Fruit fly (Drosophila melanogaster) whole organism, embryonic: ENCODE data around the gene CG43116.
A peak's percentile ranks its signal among the peaks of the same experiment; 100 is the strongest.

Experiments used
- Adf1 ChIP-seq: fragments of 200-800 bp; sonication (Bioruptor generic); IDR thresholded peaks from 2 replicates; pipeline ENCODE4 v1.3.6; 2022; ENCODE audit warnings: missing biosample characterization, missing genetic modification characterization
- Atf-2 ChIP-seq: fragments of 200-800 bp; sonication (Bioruptor generic); optimal IDR thresholded peaks from 2 replicates; lab custom pipeline; 2016; ENCODE audit warnings: missing biosample characterization, missing genetic modification characterization
- CG1024 ChIP-seq: fragments of 200-800 bp; sonication (Bioruptor generic); IDR thresholded peaks from 2 replicates; pipeline ENCODE4 v1.3.6; 2022; ENCODE audit warnings: missing biosample characterization, missing genetic modification characterization
- CG10543 ChIP-seq: fragments of 200-800 bp; sonication (Bioruptor generic); optimal IDR thresholded peaks from 3 replicates; lab custom pipeline; 2017; ENCODE audit warnings: missing biosample characterization, mild to moderate bottlenecking, missing genetic modification characterization, moderate library complexity
- CG11696 ChIP-seq: fragments of 200-800 bp; sonication (Bioruptor generic); IDR thresholded peaks from 2 replicates; pipeline ENCODE4 v1.3.6; 2022; ENCODE audit warnings: missing biosample characterization, missing genetic modification characterization
- CG12155 ChIP-seq: fragments of 200-800 bp; sonication (Bioruptor generic); optimal IDR thresholded peaks from 3 replicates; lab custom pipeline; 2016; ENCODE audit warnings: missing biosample characterization, missing genetic modification characterization
- CG15269 ChIP-seq: fragments of 200-800 bp; sonication (Bioruptor generic); optimal IDR thresholded peaks from 2 replicates; lab custom pipeline; 2018; ENCODE audit warnings: missing biosample characterization, mild to moderate bottlenecking, missing genetic modification characterization, moderate library complexity
- CG15601 ChIP-seq: fragments of 200-800 bp; sonication (Bioruptor generic); optimal IDR thresholded peaks from 3 replicates; lab custom pipeline; 2019; ENCODE audit warnings: missing biosample characterization, mild to moderate bottlenecking, missing genetic modification characterization, moderate library complexity
- CG17328 ChIP-seq: fragments of 200-800 bp; sonication (Bioruptor generic); IDR thresholded peaks from 2 replicates; pipeline ENCODE4 v1.3.6; 2022; ENCODE audit warnings: missing biosample characterization, missing genetic modification characterization
- CG33557 ChIP-seq: fragments of 200-800 bp; sonication (Bioruptor generic); optimal IDR thresholded peaks from 2 replicates; lab custom pipeline; 2019; ENCODE audit warnings: missing biosample characterization, mild to moderate bottlenecking, missing genetic modification characterization, moderate library complexity
- CG34224 ChIP-seq: fragments of 200-800 bp; sonication (Bioruptor generic); IDR thresholded peaks from 3 replicates; pipeline ENCODE4 v1.3.6; 2022; ENCODE audit warnings: missing biosample characterization, missing genetic modification characterization; ENCODE audit not compliant: partially characterized antibody
- CG6791 ChIP-seq: fragments of 200-800 bp; sonication (Bioruptor generic); IDR thresholded peaks from 3 replicates; pipeline ENCODE4 v1.3.6; 2022; ENCODE audit warnings: missing biosample characterization, missing genetic modification characterization; ENCODE audit not compliant: partially characterized antibody
- CG7556 ChIP-seq: fragments of 200-800 bp; sonication (Bioruptor generic); optimal IDR thresholded peaks from 2 replicates; lab custom pipeline; 2017; ENCODE audit warnings: missing biosample characterization, mild to moderate bottlenecking, missing genetic modification characterization
- CG8944 ChIP-seq: fragments of 200-800 bp; sonication (Bioruptor generic); optimal IDR thresholded peaks from 3 replicates; lab custom pipeline; 2016; ENCODE audit warnings: missing biosample characterization, missing genetic modification characterization
- D19B ChIP-seq: fragments of 200-800 bp; sonication (Bioruptor generic); optimal IDR thresholded peaks from 2 replicates; lab custom pipeline; 2017; ENCODE audit warnings: missing biosample characterization, mild to moderate bottlenecking, missing genetic modification characterization
- Dek ChIP-seq: fragments of 200-800 bp; sonication (Bioruptor generic); optimal IDR thresholded peaks from 3 replicates; lab custom pipeline; 2019; ENCODE audit warnings: missing biosample characterization, mild to moderate bottlenecking, missing genetic modification characterization, moderate library complexity
- Doc2 ChIP-seq: fragments of 200-800 bp; sonication (Bioruptor generic); IDR thresholded peaks from 2 replicates; pipeline ENCODE4 v1.3.6; 2022; ENCODE audit warnings: missing biosample characterization, missing genetic modification characterization
- Dp ChIP-seq: fragments of 200-800 bp; sonication (Bioruptor generic); optimal IDR thresholded peaks from 2 replicates; lab custom pipeline; 2018; ENCODE audit warnings: missing biosample characterization, mild to moderate bottlenecking, missing genetic modification characterization, moderate library complexity
- Eip74EF ChIP-seq, 2 experiments: fragments of 200-800 bp in 1 of 2; fragments of >200 bp in 1 of 2; sonication (Bioruptor generic) in 1 of 2; optimal IDR thresholded peaks; 2 replicates each; lab custom pipeline; 2017 to 2019; ENCODE audit warnings: missing biosample characterization in 2 of 2, missing genetic modification characterization in 2 of 2, mild to moderate bottlenecking in 1 of 2, moderate library complexity in 1 of 2
- Ets97D ChIP-seq: fragments of 200-800 bp; sonication (Bioruptor generic); optimal IDR thresholded peaks from 3 replicates; lab custom pipeline; 2016; ENCODE audit warnings: missing biosample characterization, missing genetic modification characterization
- Gsc ChIP-seq: fragments of 200-800 bp; sonication (Bioruptor generic); IDR thresholded peaks from 2 replicates; pipeline ENCODE4 v1.3.6; 2022; ENCODE audit warnings: missing biosample characterization, missing genetic modification characterization
- H15 ChIP-seq: fragments of 200-800 bp; sonication (Bioruptor generic); IDR thresholded peaks from 3 replicates; pipeline ENCODE4 v1.3.6; 2022; ENCODE audit warnings: missing biosample characterization, missing genetic modification characterization
- HLHmδ ChIP-seq: fragments of 200-800 bp; sonication (Bioruptor generic); optimal IDR thresholded peaks from 2 replicates; lab custom pipeline; 2018; ENCODE audit warnings: missing biosample characterization, mild to moderate bottlenecking, missing genetic modification characterization, moderate library complexity
- HmgD ChIP-seq: fragments of 200-800 bp; sonication (Bioruptor generic); optimal IDR thresholded peaks from 3 replicates; lab custom pipeline; 2016; ENCODE audit warnings: missing biosample characterization, missing genetic modification characterization
- Lhr ChIP-seq: fragments of 200-800 bp; sonication (Bioruptor generic); optimal IDR thresholded peaks from 3 replicates; lab custom pipeline; 2017; ENCODE audit warnings: mild to moderate bottlenecking, missing biosample characterization, missing genetic modification reagents, missing genetic modification characterization
- NfI ChIP-seq: fragments of 200-800 bp; sonication (Bioruptor generic); optimal IDR thresholded peaks from 3 replicates; lab custom pipeline; 2018; ENCODE audit warnings: missing biosample characterization, mild to moderate bottlenecking, missing genetic modification characterization, moderate library complexity
- Oaz ChIP-seq: fragments of 200-800 bp; sonication (Bioruptor generic); IDR thresholded peaks from 2 replicates; pipeline ENCODE4 v1.3.6; 2022; ENCODE audit warnings: missing biosample characterization, missing genetic modification characterization
- Poxn ChIP-seq: fragments of 200-800 bp; sonication (Bioruptor generic); IDR thresholded peaks from 2 replicates; pipeline ENCODE4 v1.3.6; 2022; ENCODE audit warnings: missing biosample characterization, missing genetic modification characterization
- Rx ChIP-seq: fragments of 200-800 bp; sonication (Bioruptor generic); IDR thresholded peaks from 2 replicates; pipeline ENCODE4 v1.3.6; 2022; ENCODE audit warnings: missing biosample characterization, missing genetic modification characterization
- Spps ChIP-seq: fragments of 200-800 bp; sonication (Bioruptor generic); optimal IDR thresholded peaks from 2 replicates; lab custom pipeline; 2018; ENCODE audit warnings: missing biosample characterization, mild to moderate bottlenecking, missing genetic modification characterization
- Stat92E ChIP-seq, 3 experiments: fragments of >200 bp in 2 of 3; fragments of 200-800 bp in 1 of 3; sonication (Bioruptor generic) in 1 of 3; optimal IDR thresholded peaks; 2 replicates each; lab custom pipeline; 2017 to 2019; ENCODE audit warnings: missing biosample characterization in 3 of 3, missing genetic modification characterization in 3 of 3, mild to moderate bottlenecking in 1 of 3, moderate library complexity in 1 of 3
- amos ChIP-seq: fragments of 200-800 bp; sonication (Bioruptor generic); IDR thresholded peaks from 2 replicates; pipeline ENCODE4 v1.3.6; 2022; ENCODE audit warnings: missing biosample characterization, missing genetic modification characterization; ENCODE audit not compliant: partially characterized antibody
- ara ChIP-seq: fragments of 200-800 bp; sonication (Bioruptor generic); IDR thresholded peaks from 2 replicates; pipeline ENCODE4 v1.3.6; 2022; ENCODE audit warnings: missing biosample characterization, missing genetic modification characterization
- cg ChIP-seq: fragments of 200-800 bp; sonication (Bioruptor generic); optimal IDR thresholded peaks from 3 replicates; lab custom pipeline; 2019; ENCODE audit warnings: missing biosample characterization, mild to moderate bottlenecking, missing genetic modification characterization, moderate library complexity
- crc ChIP-seq: fragments of 200-800 bp; sonication (Bioruptor generic); optimal IDR thresholded peaks from 2 replicates; lab custom pipeline; 2016; ENCODE audit warnings: missing biosample characterization, missing genetic modification characterization
- dan ChIP-seq: fragments of 200-800 bp; sonication (Bioruptor generic); IDR thresholded peaks from 2 replicates; pipeline ENCODE4 v1.3.6; 2022; ENCODE audit warnings: missing biosample characterization, missing genetic modification characterization
- dysf ChIP-seq: fragments of 200-800 bp; sonication (Bioruptor generic); IDR thresholded peaks from 3 replicates; pipeline ENCODE4 v1.3.6; 2022; ENCODE audit warnings: missing biosample characterization, missing genetic modification characterization
- eve ChIP-seq, 2 experiments: fragments of >200 bp; optimal IDR thresholded peaks; 2 replicates each; lab custom pipeline; 2017; ENCODE audit warnings: missing biosample characterization in 2 of 2, missing genetic modification characterization in 2 of 2
- lbe ChIP-seq: fragments of 200-800 bp; sonication (Bioruptor generic); optimal IDR thresholded peaks from 2 replicates; lab custom pipeline; 2016; ENCODE audit warnings: missing biosample characterization, mild to moderate bottlenecking, missing genetic modification characterization
- nmo ChIP-seq: fragments of 200-800 bp; sonication (Bioruptor generic); optimal IDR thresholded peaks from 2 replicates; lab custom pipeline; 2018; ENCODE audit warnings: missing biosample characterization, mild to moderate bottlenecking, missing genetic modification characterization, moderate library complexity
- peb ChIP-seq: fragments of 200-800 bp; sonication (Bioruptor generic); IDR thresholded peaks from 2 replicates; pipeline ENCODE4 v1.3.6; 2022; ENCODE audit warnings: missing biosample characterization, missing genetic modification characterization
- pho ChIP-seq: fragments of 200-800 bp; sonication (Bioruptor generic); optimal IDR thresholded peaks from 2 replicates; lab custom pipeline; 2016; ENCODE audit warnings: missing biosample characterization, missing genetic modification characterization
- pita ChIP-seq: fragments of 200-800 bp; sonication (Bioruptor generic); optimal IDR thresholded peaks from 2 replicates; lab custom pipeline; 2017; ENCODE audit warnings: missing biosample characterization, mild to moderate bottlenecking, missing genetic modification characterization
- row ChIP-seq: fragments of 200-800 bp; sonication (Bioruptor generic); IDR thresholded peaks from 3 replicates; pipeline ENCODE4 v1.3.6; 2022; ENCODE audit warnings: missing biosample characterization, missing genetic modification characterization
- sna ChIP-seq: fragments of 200-800 bp; sonication (Bioruptor generic); IDR thresholded peaks from 2 replicates; pipeline ENCODE4 v1.3.6; 2022; ENCODE audit warnings: missing biosample characterization, missing genetic modification characterization; ENCODE audit not compliant: partially characterized antibody
- so ChIP-seq: fragments of 200-800 bp; sonication (Bioruptor generic); IDR thresholded peaks from 3 replicates; pipeline ENCODE4 v1.3.6; 2022; ENCODE audit warnings: missing biosample characterization, missing genetic modification characterization
- sr ChIP-seq: fragments of 200-800 bp; sonication (Bioruptor generic); IDR thresholded peaks from 3 replicates; pipeline ENCODE4 v1.3.6; 2022; ENCODE audit warnings: missing biosample characterization, missing genetic modification characterization
- tio ChIP-seq: fragments of 200-800 bp; sonication (Bioruptor generic); optimal IDR thresholded peaks from 2 replicates; lab custom pipeline; 2017; ENCODE audit warnings: missing biosample characterization, missing genetic modification characterization, inconsistent platforms
- vfl ChIP-seq: fragments of 200-800 bp; sonication (Bioruptor generic); optimal IDR thresholded peaks from 2 replicates; lab custom pipeline; 2016; ENCODE audit warnings: missing biosample characterization, missing genetic modification characterization
- yki ChIP-seq: fragments of >200 bp; optimal IDR thresholded peaks from 3 replicates; lab custom pipeline; 2018

The CG43116 gene

dm6 chr3R:26008892-26009539, 12.2 kb upstream of the CG43116 start (continued):
- TF ChIP-seq CG15269 (peak; percentile 88), CG8944 (GFP tag; lab: Kevin White, UChicago) (peak; percentile 79), CG6791 (GFP tag; lab: Robert Waterston, UW) (no peak), CG34224 (GFP tag; lab: Robert Waterston, UW) (no peak), peb (peak; percentile 75), CG17328 (GFP tag; lab: Robert Waterston, UW) (peak; percentile 85), D19B (GFP tag; lab: Kevin White, UChicago) (peak; percentile 57), Oaz (GFP tag; lab: Robert Waterston, UW) (peak; percentile 69), CG10543 (no peak), Rx (GFP tag; lab: Robert Waterston, UW) (peak; percentile 73), HmgD (GFP tag; lab: Kevin White, UChicago) (no peak), CG12155 (peak; percentile 79), sna (GFP tag; lab: Robert Waterston, UW) (no peak), H15 (GFP tag; lab: Robert Waterston, UW) (peak; percentile 85), Gsc (GFP tag; lab: Robert Waterston, UW) (peak; percentile 67), vfl (GFP tag; lab: Kevin White, UChicago) (peak; percentile 69), sr (peak; percentile 57; the same call in 1 of the 3 replicates), yki (lab: Kevin White, UChicago) (no peak), HLHmδ (GFP tag; lab: Kevin White, UChicago) (peak; percentile 98), so (GFP tag; lab: Robert Waterston, UW) (peak; percentile 84; the same call in 2 of the 3 replicates), Stat92E (GFP tag; optimal IDR thresholded peaks at IDR 0.05; lab: Kevin White, UChicago) (peak in 1 of 3 experiments; percentile 77), Adf1 (GFP tag; lab: Robert Waterston, UW) (no peak), pita (GFP tag; lab: Kevin White, UChicago) (no peak), eve (GFP tag; optimal IDR thresholded peaks at IDR 0.05; lab: Kevin White, UChicago) (no peak), nmo (GFP tag; lab: Kevin White, UChicago) (peak; percentile 93), Doc2 (GFP tag; lab: Robert Waterston, UW) (0 out of 2 replicates have a peak, but pooled peaks have one; percentile 29), tio (GFP tag; lab: Kevin White, UChicago) (peak; percentile 77), ara (GFP tag; lab: Robert Waterston, UW) (peak; percentile 84), Dek (tag; lab: Kevin White, UChicago) (peak; percentile 80), CG11696 (GFP tag; lab: Robert Waterston, UW) (peak; percentile 65), dan (GFP tag; lab: Robert Waterston, UW) (no peak), Poxn (GFP tag; lab: Robert Waterston, UW) (peak; percentile 63), CG1024 (GFP tag; lab: Robert Waterston, UW) (peak; percentile 73), CG15601 (tag; lab: Kevin White, UChicago) (peak; percentile 88), amos (GFP tag; lab: Robert Waterston, UW) (no peak), Eip74EF (GFP tag; optimal IDR thresholded peaks at IDR 0.05; lab: Kevin White, UChicago) (peak in 1 of 2 experiments; percentile 90), Spps (tag; lab: Kevin White, UChicago) (peak; percentile 86), CG33557 (GFP tag; lab: Kevin White, UChicago) (peak; percentile 80), Dp (GFP tag; lab: Kevin White, UChicago) (no peak), lbe (peak; percentile 95), dysf (GFP tag; lab: Robert Waterston, UW) (peak; percentile 92), Lhr (peak; percentile 76), crc (peak; percentile 82), row (peak; percentile 91), NfI (GFP tag; lab: Kevin White, UChicago) (peak; percentile 84), Atf-2 (GFP tag; lab: Kevin White, UChicago) (peak; percentile 81), Ets97D (peak; percentile 37), cg (GFP tag; lab: Kevin White, UChicago) (peak; percentile 46), pho (GFP tag; lab: Kevin White, UChicago) (peak; percentile 84), CG7556 (peak; percentile 90)
